Worm (Caenorhabditis elegans): ENCODE results near the gene cwp-2.
A peak's percentile ranks its signal among the peaks of the same experiment; 100 is the strongest.

The cwp-2 gene

ce11 chrV:4826710-4827380 is 15.6 kb downstream of the cwp-2 start, which contains the start of the genes hsp-6 and C37H5.5 (continued):
- TF ChIP-seq cey-2 (tag; optimal IDR thresholded peaks at IDR 0.05; ENCODE audit: borderline replicate concordance, insufficient read depth) (no peak), rbr-2 (tag; optimal IDR thresholded peaks at IDR 0.05) (peak; percentile 75), lim-7 (GFP tag; IDR thresholded peaks at IDR 0.05) (no peak), Y105C5A.15 (GFP tag; IDR thresholded peaks at IDR 0.05) (0 out of 2 replicates have a peak, but pooled peaks have one; percentile 64), lin-39 (tag; optimal IDR thresholded peaks at IDR 0.05) (no peak), lin-1 (GFP tag; IDR thresholded peaks at IDR 0.05) (no peak), ceh-20 (GFP tag; IDR thresholded peaks at IDR 0.05) (peak; percentile 66; the same call in 1 of the 2 replicates), daf-12 (tag; optimal IDR thresholded peaks at IDR 0.05) (no peak), unc-39 (tag; optimal IDR thresholded peaks at IDR 0.05) (no peak), nhr-11 (tag; optimal IDR thresholded peaks at IDR 0.05) (peak; percentile 18), mxl-2 (GFP tag; conservative IDR thresholded peaks at IDR 0.05) (no peak), hmg-1.1 (GFP tag; IDR thresholded peaks at IDR 0.05) (peak; percentile 76), dve-1 (tag; optimal IDR thresholded peaks at IDR 0.05; ENCODE audit: insufficient read depth) (peak; percentile 92), madf-5 (GFP tag; IDR thresholded peaks at IDR 0.05) (no peak), mes-2 (tag; optimal IDR thresholded peaks at IDR 0.05; ENCODE audit: poor library complexity, severe bottlenecking) (peak; percentile 92), gei-8 (GFP tag; optimal IDR thresholded peaks at IDR 0.05) (no peak), nhr-6 (tag; optimal IDR thresholded peaks at IDR 0.05) (peak; percentile 88), lsy-2 (tag; optimal IDR thresholded peaks at IDR 0.05) (peak; percentile 54 to 93), ceh-28 (tag; optimal IDR thresholded peaks at IDR 0.05) (no peak), ceh-82 (tag; optimal IDR thresholded peaks at IDR 0.05) (no peak), lin-15B (tag; optimal IDR thresholded peaks at IDR 0.05) (no peak), set-16 (GFP tag; IDR thresholded peaks at IDR 0.05) (no peak), tra-1 (GFP tag; IDR thresholded peaks at IDR 0.05) (no peak), F49E8.2 (tag; optimal IDR thresholded peaks at IDR 0.05; ENCODE audit: borderline replicate concordance) (peak; percentile 36), lin-13 (GFP tag; optimal IDR thresholded peaks at IDR 0.05) (peak; percentile 86), arid-1 (GFP tag; conservative IDR thresholded peaks at IDR 0.05) (peak; percentile 59; the same call in 1 of the 2 replicates), spr-3 (GFP tag; optimal IDR thresholded peaks at IDR 0.05) (peak; percentile 7), mdl-1 (tag; optimal IDR thresholded peaks at IDR 0.05) (peak in 1 of 2 experiments; percentile 78), egl-27 (tag; optimal IDR thresholded peaks at IDR 0.05) (no peak), dpl-1 (GFP tag; optimal IDR thresholded peaks at IDR 0.05) (peak; percentile 69), saeg-2 (GFP tag; IDR thresholded peaks at IDR 0.05) (no peak), zag-1 (tag; optimal IDR thresholded peaks at IDR 0.05) (no peak), zfp-3 (GFP tag; conservative IDR thresholded peaks at IDR 0.05) (peak; percentile 41; the same call in 1 of the 2 replicates), ceh-44 (GFP tag; IDR thresholded peaks at IDR 0.05) (peak; percentile 23; the same call in 1 of the 2 replicates), F44E2.7 (GFP tag; IDR thresholded peaks at IDR 0.05) (no peak), attf-4 (tag; optimal IDR thresholded peaks at IDR 0.05) (no peak), mxl-3 (GFP tag; optimal IDR thresholded peaks at IDR 0.05) (peak; percentile 24), unc-130 (GFP tag; optimal IDR thresholded peaks at IDR 0.05) (peak; percentile 73), nhr-10 (tag; optimal IDR thresholded peaks at IDR 0.05) (no peak), dmd-9 (GFP tag; IDR thresholded peaks at IDR 0.05) (no peak), nhr-77 (tag; optimal IDR thresholded peaks at IDR 0.05) (peak; percentile 79), nhr-25 (tag; optimal IDR thresholded peaks at IDR 0.05; ENCODE audit: borderline replicate concordance, insufficient read depth) (no peak), daf-19 (GFP tag; conservative IDR thresholded peaks at IDR 0.05) (no peak), T26A8.4 (GFP tag; IDR thresholded peaks at IDR 0.05) (peak; percentile 68), nhr-111 (GFP tag; optimal IDR thresholded peaks at IDR 0.05) (no peak), php-3 (GFP tag; IDR thresholded peaks at IDR 0.05) (0 out of 2 replicates have a peak, but pooled peaks have one; percentile 29), pha-4 (GFP tag; IDR thresholded peaks at IDR 0.05) (peak; percentile 70), pha-4 (tag; optimal IDR thresholded peaks at IDR 0.05) (no peak), ceh-62 (tag; optimal IDR thresholded peaks at IDR 0.05) (no peak), F26F4.8 (GFP tag; conservative IDR thresholded peaks at IDR 0.05) (no peak)
